Fruit fly (Drosophila melanogaster) ovary, adult (tissue): ENCODE measurements around the gene Dhc64C.

ENCODE experiments used
- CG17801 ChIP-seq: fragments of 200-800 bp; optimal IDR thresholded peaks from 2 replicates; lab custom pipeline; 2019; ENCODE audit warnings: missing biosample characterization, mild to moderate bottlenecking, missing genetic modification characterization, moderate library complexity; ENCODE audit not compliant: partially characterized antibody

Dhc64C gene

dm6 chr3L:4824356-4825138 lies 940 bp downstream of the Dhc64C start:
- TF ChIP-seq CG17801 (GFP tag; lab: Kevin White, UChicago) = peak; percentile 88

- TF ChIP-seq CG17801 (GFP tag; lab: Kevin White, UChicago) = no peak
Observed at dm6 chr3L:4814184-4814583, 11.3 kb downstream of the Dhc64C start.

dm6 chr3L:4807306-4807705 lies 18.2 kb downstream of the Dhc64C start, which contains the start of gene CG18808:
TSS of gene CG18808 (minus strand) at chr3L:4807406.
- no peak for TF ChIP-seq CG17801 (GFP tag; lab: Kevin White, UChicago)

dm6 chr3L:4805751-4806150 lies 19.7 kb downstream of the Dhc64C start:
- TF ChIP-seq CG17801 (GFP tag; lab: Kevin White, UChicago) = no peak

- TF ChIP-seq CG17801 (GFP tag; lab: Kevin White, UChicago) = no peak
Observed at dm6 chr3L:4805174-4805573, 20.3 kb downstream of the Dhc64C start, which contains the start of gene CG7509. TSS of gene CG7509 (minus strand) at chr3L:4805274.

- no peak for TF ChIP-seq CG17801 (GFP tag; lab: Kevin White, UChicago)
Observed at dm6 chr3L:4800641-4801040, 24.8 kb downstream of the Dhc64C start.

dm6 chr3L:4776432-4776831 lies 49.1 kb downstream of the Dhc64C start:
- no peak for TF ChIP-seq CG17801 (GFP tag; lab: Kevin White, UChicago)

- TF ChIP-seq CG17801 (GFP tag; lab: Kevin White, UChicago) = no peak
Observed at dm6 chr3L:4757583-4757982, 67.9 kb downstream of the Dhc64C start, which contains the start of gene CG13711. TSS of gene CG13711 (plus strand) at chr3L:4757883.
